Fruit fly (Drosophila melanogaster) whole organism, embryonic: ENCODE data around the gene CG12075.

ENCODE experiments used
- CG2678 ChIP-seq: fragments of 200-800 bp; sonication (Bioruptor generic); optimal IDR thresholded peaks from 3 replicates; lab custom pipeline; 2019; ENCODE audit warnings: missing biosample characterization, mild to moderate bottlenecking, missing genetic modification characterization, moderate library complexity
- CG34224 ChIP-seq: fragments of 200-800 bp; sonication (Bioruptor generic); IDR thresholded peaks from 3 replicates; pipeline ENCODE4 v1.3.6; 2022; ENCODE audit warnings: missing biosample characterization, missing genetic modification characterization; ENCODE audit not compliant: partially characterized antibody
- CG4360 ChIP-seq: fragments of 200-800 bp; sonication (Bioruptor generic); IDR thresholded peaks from 2 replicates; pipeline ENCODE4 v1.3.6; 2022; ENCODE audit warnings: missing biosample characterization, missing genetic modification characterization
- CkIIα-i1 ChIP-seq: fragments of 200-800 bp; sonication (Bioruptor generic); IDR thresholded peaks from 2 replicates; pipeline ENCODE4 v1.3.6; 2022; ENCODE audit warnings: missing biosample characterization, missing genetic modification characterization
- Nf-YA ChIP-seq: fragments of 200-800 bp; sonication (Bioruptor generic); IDR thresholded peaks from 2 replicates; pipeline ENCODE4 v1.3.6; 2022; ENCODE audit warnings: missing biosample characterization, missing genetic modification characterization
- Oli ChIP-seq: fragments of 200-800 bp; sonication (Bioruptor generic); optimal IDR thresholded peaks from 2 replicates; lab custom pipeline; 2018; ENCODE audit warnings: missing biosample characterization, mild to moderate bottlenecking, missing genetic modification characterization, moderate library complexity
- Scr ChIP-seq: fragments of 200-800 bp; sonication (Bioruptor generic); IDR thresholded peaks from 2 replicates; pipeline ENCODE4 v1.3.6; 2022; ENCODE audit warnings: missing biosample characterization, missing genetic modification characterization; ENCODE audit not compliant: partially characterized antibody
- dm ChIP-seq: fragments of 200-800 bp; sonication (Bioruptor generic); optimal IDR thresholded peaks from 3 replicates; lab custom pipeline; 2016; ENCODE audit warnings: missing biosample characterization, missing genetic modification characterization
- gfzf ChIP-seq: fragments of 200-800 bp; sonication (Bioruptor generic); optimal IDR thresholded peaks from 2 replicates; lab custom pipeline; 2016; ENCODE audit warnings: missing biosample characterization, mild to moderate bottlenecking, missing genetic modification characterization, moderate library complexity
- hkb ChIP-seq, 2 experiments: fragments of 200-800 bp in 1 of 2; fragments of >200 bp in 1 of 2; sonication (Bioruptor generic) in 1 of 2; IDR thresholded peaks in 1 of 2; optimal IDR thresholded peaks in 1 of 2; 2 replicates each; pipeline versions ENCODE4 v1.3.6 to Lab custom; 2017 to 2022; ENCODE audit warnings: missing biosample characterization in 1 of 2, missing genetic modification characterization in 1 of 2

DNA sequence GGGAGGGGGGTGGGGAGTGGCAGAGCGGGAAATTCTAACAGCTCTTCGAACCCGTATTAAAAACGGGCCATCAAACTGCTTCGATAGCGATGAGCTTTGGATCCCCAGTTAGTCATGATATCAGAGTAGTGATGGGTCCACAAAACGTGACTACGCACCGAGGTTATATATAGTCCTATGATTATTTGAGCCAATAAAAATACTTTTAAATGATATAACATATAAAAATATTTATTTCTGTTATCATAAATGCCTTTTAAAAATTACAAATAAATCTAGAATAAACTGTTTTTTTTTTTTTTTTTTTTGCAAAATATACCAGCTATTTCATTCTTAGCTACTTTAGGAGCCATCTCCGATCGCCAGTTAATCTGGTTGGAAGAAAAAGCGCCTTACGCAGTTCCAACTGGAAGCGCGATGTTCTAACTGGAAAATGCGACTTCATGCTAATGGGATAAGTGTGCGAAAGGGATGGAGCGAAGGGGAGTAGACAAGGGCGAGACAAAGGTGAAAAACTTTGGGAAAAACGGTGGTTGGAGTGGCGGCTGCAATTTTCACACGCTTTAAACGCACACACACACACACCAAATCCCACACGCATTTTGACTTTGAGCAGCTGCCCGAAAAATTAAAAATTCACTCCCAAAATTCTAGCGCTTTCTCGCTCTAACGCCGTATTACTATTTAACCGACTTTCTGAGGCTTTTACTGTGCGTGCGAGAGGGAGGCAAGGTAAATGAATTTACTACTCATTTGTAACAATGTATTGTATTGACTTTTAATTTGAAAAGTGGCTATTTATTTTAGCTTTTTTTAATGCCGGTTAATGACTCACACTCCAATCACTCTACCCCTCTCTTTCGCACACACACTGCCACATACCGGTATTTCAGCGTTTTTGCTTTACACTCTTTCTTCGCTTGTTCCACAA, 59.0 kb downstream of the CG12075 start:
- TF ChIP-seq CkIIα-i1 (GFP tag; lab: Robert Waterston, UW) (no peak), dm (no peak), CG2678 (peak; percentile 44), hkb (optimal IDR thresholded peaks at IDR 0.05; lab: Kevin White, UChicago) (no peak), hkb (GFP tag; IDR thresholded peaks at IDR 0.05; lab: Robert Waterston, UW) (no peak), Nf-YA (GFP tag; lab: Robert Waterston, UW) (no peak), Scr (GFP tag; lab: Robert Waterston, UW) (no peak), CG34224 (no peak), Oli (no peak), CG4360 (GFP tag; lab: Robert Waterston, UW) (no peak), gfzf (GFP tag; lab: Kevin White, UChicago) (no peak)
